Worm (Caenorhabditis elegans): Measurements from ENCODE around the gene K08D10.10.

ce11 chrIV:4171531-4172163 is 19.6 kb downstream of the K08D10.10 start, which contains the start of the genes K08D10.13 and rnp-2:
- no peak for TF ChIP-seq hmg-4 (GFP tag; optimal IDR thresholded peaks at IDR 0.05)
- TF ChIP-seq hmbx-1 (tag; optimal IDR thresholded peaks at IDR 0.05), result no peak
- no peak for TF ChIP-seq ets-7 (tag; optimal IDR thresholded peaks at IDR 0.05)
- TF ChIP-seq scrt-1 (GFP tag; IDR thresholded peaks at IDR 0.05), result no peak
- no peak for TF ChIP-seq ama-1 (optimal IDR thresholded peaks at IDR 0.05)
- TF ChIP-seq ceh-13 (GFP tag; optimal IDR thresholded peaks at IDR 0.05), result no peak

Data from whole organism, early embryonic.